Fruit fly (Drosophila melanogaster) S2 (cell line): ENCODE results near the gene teq.

Experiments used
- CG8478 ChIP-seq: fragments of >200 bp; optimal IDR thresholded peaks from 2 replicates; lab custom pipeline; 2018
- CTCF ChIP-seq, 2 experiments: fragments of >200 bp; optimal IDR thresholded peaks; 2 replicates each; lab custom pipeline; 2018

- TF ChIP-seq CTCF (optimal IDR thresholded peaks at IDR 0.05; lab: Kevin White, UChicago) (peak; percentile 28 to 48), CG8478 (no peak)
These were observed 59.9 kb downstream of the teq start, which contains the start of the genes bol and Dhpr for dm6 chr3L:9134349-9134748.
